Fruit fly (Drosophila melanogaster): ENCODE results near the gene CG7910.
A peak's percentile ranks its signal among the peaks of the same experiment; 100 is the strongest.

CG7910 gene

dm6 chr3R:8111789-8112382 lies 24.8 kb downstream of the CG7910 start:
- no peak for TF ChIP-seq noc (tag; optimal IDR thresholded peaks at IDR 0.05)

DNA sequence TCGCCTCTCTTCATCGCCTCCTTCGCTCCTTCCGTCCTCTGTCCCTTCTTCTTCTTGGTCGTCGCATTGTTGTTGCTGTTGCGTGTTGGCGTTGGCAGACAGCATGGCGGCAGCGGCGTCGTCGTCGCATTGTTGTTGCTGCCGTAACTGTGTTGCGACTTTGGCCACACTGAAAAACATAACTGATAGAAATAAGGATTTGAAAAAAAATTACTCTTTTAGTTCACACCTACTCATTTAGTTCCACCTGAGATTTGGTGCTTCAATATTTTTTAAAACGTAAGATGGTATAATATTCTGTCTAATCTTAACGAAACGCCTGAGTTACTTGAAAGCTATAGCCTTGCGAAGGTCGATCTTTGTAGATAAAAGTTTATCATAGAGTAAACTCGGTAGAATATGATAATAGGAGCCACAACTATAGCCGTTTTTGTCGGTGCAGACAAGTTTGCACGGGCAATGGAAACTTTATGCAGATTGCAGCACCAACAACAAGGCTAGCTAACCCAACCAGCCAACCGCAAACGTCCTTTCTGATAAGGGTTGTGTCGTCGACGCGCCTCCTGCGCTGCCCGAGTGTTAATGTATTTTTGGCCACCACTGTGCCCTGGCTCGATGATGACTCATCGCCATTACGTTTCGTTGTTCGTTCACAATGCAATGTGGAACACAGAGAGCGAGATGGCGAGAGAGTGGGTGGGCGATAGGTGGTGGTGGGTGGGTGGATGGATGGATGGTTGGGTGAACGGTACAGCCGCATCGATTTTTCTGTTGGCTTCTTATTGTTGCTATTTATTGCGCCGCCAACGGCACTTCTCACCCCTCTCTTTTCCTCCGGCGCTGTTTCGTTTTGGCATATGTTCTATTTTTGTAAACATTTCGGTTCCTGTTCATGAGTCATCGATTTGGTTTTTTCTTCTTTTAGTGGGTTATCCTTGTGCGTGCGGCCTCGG lies 26.1 kb downstream of the CG7910 start:
- peak; percentile 33 for TF ChIP-seq noc (tag; optimal IDR thresholded peaks at IDR 0.05)

- peak; percentile 46 for TF ChIP-seq noc (tag; optimal IDR thresholded peaks at IDR 0.05)
Measured at dm6 chr3R:8113833-8114673, 27.0 kb downstream of the CG7910 start.

dm6 chr3R:8115205-8115604 lies 28.2 kb downstream of the CG7910 start:
- peak; percentile 37 for TF ChIP-seq noc (tag; optimal IDR thresholded peaks at IDR 0.05)

DNA sequence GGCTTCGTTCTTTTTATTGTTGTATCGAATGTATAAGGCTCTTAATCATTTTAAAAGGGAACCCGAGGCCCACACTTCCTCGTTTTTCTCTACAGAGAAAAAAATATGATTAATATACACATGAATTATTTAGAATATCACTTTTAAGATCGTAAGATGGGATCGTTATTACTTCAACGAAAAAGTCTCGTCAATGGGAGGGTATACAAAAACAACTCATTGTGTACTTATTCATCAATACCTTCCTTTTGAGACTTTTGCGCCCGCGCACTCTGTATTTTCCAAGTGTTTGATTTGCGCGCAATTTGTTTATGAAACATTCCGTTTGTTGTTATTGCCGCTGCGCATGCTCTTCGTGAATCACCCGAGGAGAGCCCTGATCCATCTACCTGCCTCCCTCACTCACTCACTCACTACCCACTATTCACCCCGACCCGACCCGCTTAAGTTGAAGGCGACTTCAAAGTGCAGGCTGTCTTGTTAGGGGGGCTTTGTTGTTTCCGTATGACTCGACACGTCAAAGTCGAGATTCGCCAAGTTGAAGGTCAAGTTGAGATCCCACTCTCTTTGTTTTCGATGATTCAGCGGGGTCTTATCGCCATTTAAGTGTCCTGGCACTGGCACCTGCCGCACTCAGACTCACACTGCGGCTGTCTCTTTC lies 29.0 kb downstream of the CG7910 start:
- TF ChIP-seq noc (tag; optimal IDR thresholded peaks at IDR 0.05), result no peak

- TF ChIP-seq noc (tag; optimal IDR thresholded peaks at IDR 0.05), result no peak
Measured at dm6 chr3R:8118062-8118461, 31.0 kb downstream of the CG7910 start.

DNA sequence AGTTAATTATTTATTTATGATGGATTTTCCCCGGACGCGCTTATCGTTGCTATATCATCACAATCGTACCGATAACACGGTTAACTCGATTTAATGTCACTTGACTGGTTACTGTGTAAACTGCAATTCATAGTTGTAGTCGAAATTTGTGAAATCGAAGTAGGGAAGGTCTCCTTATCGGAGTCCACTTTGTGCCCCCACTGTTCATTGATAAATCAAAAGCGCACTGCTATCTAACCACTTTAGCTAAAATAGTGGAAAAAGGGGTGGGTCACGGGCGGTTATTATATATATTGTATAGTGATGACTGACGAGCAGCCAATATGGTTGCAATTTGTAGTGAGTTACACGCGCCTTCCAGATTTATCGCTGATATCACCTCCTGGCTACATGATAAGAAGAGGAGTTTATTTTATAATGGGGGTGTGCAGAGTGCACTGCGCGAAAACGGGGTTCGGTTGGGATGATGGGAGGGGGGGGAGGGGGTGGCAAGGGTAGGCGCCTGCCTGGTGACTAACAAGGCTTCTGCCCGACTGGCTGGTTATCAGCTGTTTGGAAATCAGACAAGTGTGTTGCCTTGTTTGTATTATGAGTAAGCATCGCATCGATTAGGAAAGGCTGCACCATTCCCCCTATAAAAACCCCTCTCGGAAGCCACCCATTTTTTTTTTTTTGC lies 31.9 kb downstream of the CG7910 start:
- no peak for TF ChIP-seq noc (tag; optimal IDR thresholded peaks at IDR 0.05)

DNA sequence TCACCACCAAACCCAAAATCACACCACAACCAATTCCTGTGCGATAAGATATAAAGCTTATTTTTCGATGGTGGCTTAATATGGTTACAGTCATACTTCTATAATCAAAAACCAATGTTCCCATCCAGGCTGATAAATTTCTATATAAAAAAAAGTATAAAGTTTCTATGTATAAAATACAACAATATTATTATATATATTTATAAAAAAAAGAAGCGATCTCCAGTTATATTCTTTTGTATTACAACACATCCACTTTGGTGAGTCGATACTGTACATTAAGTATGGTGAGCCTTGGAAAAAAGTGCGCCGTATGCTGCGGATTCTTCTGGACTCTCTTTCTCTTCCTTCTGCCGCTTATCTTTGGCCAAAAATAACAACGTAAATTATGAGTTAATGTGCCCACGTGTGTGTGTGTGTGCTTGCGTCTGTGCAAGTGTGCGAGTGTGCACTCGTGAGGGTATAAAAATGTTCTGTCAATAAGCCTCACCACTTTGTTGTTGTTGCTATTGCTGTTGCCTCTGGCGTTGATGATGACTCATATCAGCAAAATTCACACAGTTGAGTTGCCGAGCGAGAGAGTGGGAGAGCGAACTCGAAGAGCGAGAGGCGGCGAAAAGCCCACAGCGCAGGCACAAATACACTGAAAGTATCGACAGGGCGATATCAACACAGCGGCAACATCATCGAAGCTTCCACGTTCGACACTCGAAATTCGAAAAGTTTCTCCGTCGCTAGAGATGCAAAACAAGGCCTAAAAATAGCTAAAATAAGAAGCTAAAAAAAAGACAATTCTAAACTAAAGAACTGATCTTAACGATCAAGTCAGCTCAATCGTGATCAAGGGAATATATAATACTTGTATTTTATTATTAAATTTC lies 32.6 kb downstream of the CG7910 start:
- peak; percentile 92 for TF ChIP-seq noc (tag; optimal IDR thresholded peaks at IDR 0.05)

DNA sequence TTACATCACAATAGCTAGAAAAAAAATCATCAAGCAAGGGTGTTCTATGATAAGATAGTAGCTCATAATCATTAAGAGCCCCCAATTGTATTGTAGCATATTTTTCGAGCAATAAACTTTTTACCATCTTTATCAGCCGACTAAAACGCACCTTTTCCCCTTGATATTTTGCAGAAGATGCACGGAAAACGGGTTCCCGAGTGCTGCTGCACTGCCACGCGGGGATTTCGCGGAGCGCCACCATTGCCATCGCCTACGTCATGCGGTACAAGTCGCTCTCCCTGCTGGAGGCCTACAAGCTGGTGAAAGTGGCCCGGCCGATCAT lies 33.2 kb downstream of the CG7910 start:
- TF ChIP-seq noc (tag; optimal IDR thresholded peaks at IDR 0.05), result no peak

dm6 chr3R:8122198-8122970 lies 35.3 kb downstream of the CG7910 start, which contains the start of gene CG7878:
TSS of gene CG7878 (plus strand) at chr3R:8122725.
- TF ChIP-seq noc (tag; optimal IDR thresholded peaks at IDR 0.05), result peak; percentile 61

dm6 chr3R:8126316-8127150 lies 39.5 kb downstream of the CG7910 start, which contains the start of the genes CG9667 and Arl8:
TSS of gene CG9667 (minus strand) at chr3R:8126357.
TSS of gene Arl8 (plus strand) at chr3R:8126605.
- TF ChIP-seq noc (tag; optimal IDR thresholded peaks at IDR 0.05), result peak; percentile 71

DNA sequence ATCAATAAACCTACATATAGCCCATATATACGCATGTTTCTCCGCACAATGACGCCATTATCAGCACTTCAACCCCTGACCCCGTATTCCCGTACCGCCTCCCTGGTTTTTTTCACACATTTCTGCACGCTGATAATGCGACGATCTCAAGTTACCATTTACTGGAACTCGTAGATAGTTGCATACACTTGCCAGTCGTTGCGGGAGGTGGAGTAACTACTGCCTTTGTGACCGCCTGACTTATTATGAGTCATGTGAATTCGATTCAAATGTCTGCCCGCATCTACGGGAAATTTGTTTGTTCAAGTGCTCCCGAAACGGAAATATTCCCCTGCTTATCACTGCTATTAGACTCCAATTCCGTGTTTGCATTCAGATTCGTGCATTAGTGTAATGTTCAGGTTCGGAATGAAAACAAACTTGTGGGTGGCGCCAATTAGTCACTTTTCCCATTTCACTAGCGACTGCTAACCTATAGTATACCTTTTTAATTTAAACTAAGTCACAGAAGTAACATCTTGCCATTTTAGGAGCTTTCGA lies 40.2 kb downstream of the CG7910 start:
- TF ChIP-seq noc (tag; optimal IDR thresholded peaks at IDR 0.05), result no peak
